Fruit fly (Drosophila melanogaster): ENCODE data around the gene Kcmf1.

Kcmf1 gene

dm6 chr3R:9038652-9039051, 23.9 kb upstream of the Kcmf1 start, which contains the start of gene hyx (continued):
- TF ChIP-seq ab (GFP tag; optimal IDR thresholded peaks at IDR 0.05) = no peak
- TF ChIP-seq PHDP (tag; optimal IDR thresholded peaks at IDR 0.05) = peak; percentile 0
- peak; percentile 38 for TF ChIP-seq CG17829 (tag; optimal IDR thresholded peaks at IDR 0.05)
- TF ChIP-seq CG3838 (GFP tag; optimal IDR thresholded peaks at IDR 0.05) = no peak
- no peak for TF ChIP-seq sens-2 (GFP tag; IDR thresholded peaks at IDR 0.05)
- TF ChIP-seq Ptx1 (GFP tag; IDR thresholded peaks at IDR 0.05) = peak; percentile 48
- TF ChIP-seq CG33213 (GFP tag; optimal IDR thresholded peaks at IDR 0.05) = peak; percentile 1
- peak; percentile 49 for TF ChIP-seq dm (GFP tag; optimal IDR thresholded peaks at IDR 0.05)
- no peak for TF ChIP-seq en (GFP tag; optimal IDR thresholded peaks at IDR 0.05)
- peak; percentile 94 for TF ChIP-seq CG13287 (GFP tag; IDR thresholded peaks at IDR 0.05; ENCODE audit: partially characterized antibody)
- peak; percentile 44 for TF ChIP-seq CG17359 (tag; optimal IDR thresholded peaks at IDR 0.05)
- TF ChIP-seq ara (GFP tag; IDR thresholded peaks at IDR 0.05) = no peak
- peak; percentile 55 for TF ChIP-seq CHES-1-like (GFP tag; optimal IDR thresholded peaks at IDR 0.05)
- TF ChIP-seq psq (GFP tag; optimal IDR thresholded peaks at IDR 0.05) = no peak
- peak; percentile 85 for TF ChIP-seq sna (GFP tag; IDR thresholded peaks at IDR 0.05; ENCODE audit: partially characterized antibody)
- no peak for TF ChIP-seq CG1024 (GFP tag; IDR thresholded peaks at IDR 0.05)
- TF ChIP-seq hb (GFP tag; IDR thresholded peaks at IDR 0.05; ENCODE audit: partially characterized antibody) = peak; percentile 33; the same call in 1 of the 3 replicates
- peak; percentile 14 for TF ChIP-seq tx (GFP tag; optimal IDR thresholded peaks at IDR 0.05)
- no peak for TF ChIP-seq CG15479 (GFP tag; optimal IDR thresholded peaks at IDR 0.05)
- TF ChIP-seq HmgD (GFP tag; optimal IDR thresholded peaks at IDR 0.05) = no peak
- TF ChIP-seq CG12219 (GFP tag; optimal IDR thresholded peaks at IDR 0.05) = peak; percentile 29
- TF ChIP-seq Sox100B (GFP tag; optimal IDR thresholded peaks at IDR 0.05) = no peak
- peak; percentile 5 for TF ChIP-seq Deaf1 (tag; optimal IDR thresholded peaks at IDR 0.05)
- peak; percentile 17 for TF ChIP-seq NC2β (GFP tag; optimal IDR thresholded peaks at IDR 0.05)
- TF ChIP-seq CG2199 (GFP tag; IDR thresholded peaks at IDR 0.05) = 0 out of 3 replicates have a peak, but pooled peaks have one; percentile 24
- peak; percentile 25 for TF ChIP-seq CG18599 (GFP tag; optimal IDR thresholded peaks at IDR 0.05)
- TF ChIP-seq al (GFP tag; IDR thresholded peaks at IDR 0.05) = 0 out of 2 replicates have a peak, but pooled peaks have one; percentile 31
- peak; percentile 46 for TF ChIP-seq ERR (GFP tag; optimal IDR thresholded peaks at IDR 0.05)
- 0 out of 2 replicates have a peak, but pooled peaks have one; percentile 41 for TF ChIP-seq Taf1 (GFP tag; IDR thresholded peaks at IDR 0.05)
- TF ChIP-seq CG10366 (GFP tag; IDR thresholded peaks at IDR 0.05) = peak; percentile 31; the same call in 1 of the 2 replicates
- peak; percentile 73 for TF ChIP-seq lilli (GFP tag; optimal IDR thresholded peaks at IDR 0.05)
- no peak for TF ChIP-seq CG3065 (GFP tag; optimal IDR thresholded peaks at IDR 0.05)
- TF ChIP-seq tin (GFP tag; optimal IDR thresholded peaks at IDR 0.05) = peak; percentile 47
- TF ChIP-seq CG18619 (GFP tag; optimal IDR thresholded peaks at IDR 0.05) = peak; percentile 22
- peak; percentile 87 for TF ChIP-seq CG12155 (GFP tag; optimal IDR thresholded peaks at IDR 0.05)
- no peak for TF ChIP-seq Gsc (GFP tag; IDR thresholded peaks at IDR 0.05)
- TF ChIP-seq Hey (tag; optimal IDR thresholded peaks at IDR 0.05) = no peak
- no peak for TF ChIP-seq gsb-n (tag; optimal IDR thresholded peaks at IDR 0.05)
- TF ChIP-seq zen (tag; optimal IDR thresholded peaks at IDR 0.05) = no peak
- TF ChIP-seq Awh (GFP tag; IDR thresholded peaks at IDR 0.05) = no peak
- TF ChIP-seq Pdp1 (GFP tag; optimal IDR thresholded peaks at IDR 0.05) = peak in 1 of 2 experiments; percentile 41
- TF ChIP-seq CG9876 (GFP tag; optimal IDR thresholded peaks at IDR 0.05) = no peak
- TF ChIP-seq Scr (GFP tag; IDR thresholded peaks at IDR 0.05; ENCODE audit: partially characterized antibody) = peak; percentile 87
- TF ChIP-seq fd3F (GFP tag; optimal IDR thresholded peaks at IDR 0.05) = no peak
- peak; percentile 86 for TF ChIP-seq CG34224 (GFP tag; IDR thresholded peaks at IDR 0.05; ENCODE audit: partially characterized antibody)
- TF ChIP-seq ttk (GFP tag; IDR thresholded peaks at IDR 0.05) = peak; percentile 29; the same call in 1 of the 2 replicates
- no peak for TF ChIP-seq CG7271 (tag; optimal IDR thresholded peaks at IDR 0.05)
- peak; percentile 58 for TF ChIP-seq CG14860 (GFP tag; IDR thresholded peaks at IDR 0.05; ENCODE audit: partially characterized antibody)
- TF ChIP-seq amos (GFP tag; IDR thresholded peaks at IDR 0.05; ENCODE audit: partially characterized antibody) = peak; percentile 78
- no peak for TF ChIP-seq BtbVII (GFP tag; optimal IDR thresholded peaks at IDR 0.05)
- TF ChIP-seq CG6689 (GFP tag; IDR thresholded peaks at IDR 0.05) = no peak
